Worm (Caenorhabditis elegans): ENCODE data around the gene C49C3.20.

C49C3.20 gene

DNA sequence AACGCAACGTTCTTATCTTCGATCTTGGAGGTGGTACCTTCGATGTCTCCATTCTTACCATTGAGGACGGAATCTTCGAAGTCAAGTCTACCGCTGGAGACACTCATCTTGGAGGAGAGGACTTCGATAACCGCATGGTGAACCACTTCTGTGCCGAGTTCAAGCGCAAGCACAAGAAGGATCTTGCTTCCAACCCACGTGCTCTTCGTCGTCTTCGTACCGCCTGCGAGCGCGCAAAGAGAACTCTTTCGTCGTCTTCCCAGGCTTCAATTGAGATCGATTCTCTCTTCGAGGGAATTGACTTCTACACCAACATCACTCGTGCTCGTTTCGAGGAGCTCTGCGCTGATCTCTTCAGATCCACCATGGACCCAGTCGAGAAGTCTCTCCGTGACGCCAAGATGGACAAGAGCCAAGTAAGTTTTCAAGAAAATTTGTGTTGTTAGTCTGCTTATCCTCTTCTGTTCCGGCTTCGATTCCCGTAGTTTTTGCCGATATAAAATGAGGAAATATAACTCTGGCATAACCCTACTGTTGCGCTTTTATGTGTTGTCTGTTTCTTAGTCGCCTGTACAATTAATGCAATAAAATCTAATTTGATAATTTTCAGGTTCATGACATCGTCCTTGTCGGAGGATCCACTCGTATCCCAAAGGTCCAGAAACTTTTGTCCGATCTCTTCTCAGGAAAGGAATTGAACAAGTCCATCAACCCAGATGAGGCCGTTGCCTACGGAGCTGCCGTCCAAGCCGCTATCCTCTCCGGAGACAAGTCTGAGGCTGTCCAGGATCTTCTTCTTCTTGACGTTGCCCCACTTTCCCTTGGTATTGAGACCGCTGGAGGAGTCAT, 36.5 kb downstream of the C49C3.20 start:
- TF ChIP-seq unc-62 (GFP tag; optimal IDR thresholded peaks at IDR 0.05) = no peak

DNA sequence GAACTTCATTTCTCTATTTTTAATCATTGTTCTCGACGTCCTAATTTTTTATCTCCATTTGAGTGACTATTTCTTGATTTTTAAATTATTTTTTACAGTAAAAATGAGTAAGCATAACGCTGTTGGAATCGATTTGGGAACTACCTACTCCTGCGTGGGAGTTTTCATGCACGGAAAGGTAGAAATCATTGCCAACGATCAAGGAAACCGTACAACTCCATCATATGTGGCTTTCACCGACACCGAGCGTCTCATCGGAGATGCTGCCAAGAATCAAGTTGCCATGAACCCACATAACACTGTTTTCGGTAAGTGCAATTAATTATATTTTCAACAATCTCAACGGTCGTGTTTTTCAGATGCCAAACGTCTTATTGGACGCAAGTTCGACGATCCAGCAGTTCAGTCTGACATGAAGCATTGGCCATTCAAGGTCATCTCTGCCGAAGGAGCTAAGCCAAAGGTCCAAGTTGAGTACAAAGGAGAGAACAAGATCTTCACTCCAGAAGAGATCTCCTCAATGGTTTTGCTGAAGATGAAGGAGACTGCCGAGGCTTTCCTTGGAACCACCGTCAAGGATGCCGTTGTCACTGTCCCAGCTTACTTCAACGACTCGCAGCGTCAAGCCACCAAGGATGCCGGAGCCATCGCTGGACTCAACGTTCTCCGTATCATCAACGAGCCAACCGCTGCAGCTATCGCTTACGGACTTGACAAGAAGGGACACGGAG, 37.3 kb downstream of the C49C3.20 start, which contains the start of gene hsp-1:
Gene hsp-1, plus strand, starts transcription at position 99 of the 731 bp plus-strand sequence.
- no peak for TF ChIP-seq unc-62 (GFP tag; optimal IDR thresholded peaks at IDR 0.05)

DNA sequence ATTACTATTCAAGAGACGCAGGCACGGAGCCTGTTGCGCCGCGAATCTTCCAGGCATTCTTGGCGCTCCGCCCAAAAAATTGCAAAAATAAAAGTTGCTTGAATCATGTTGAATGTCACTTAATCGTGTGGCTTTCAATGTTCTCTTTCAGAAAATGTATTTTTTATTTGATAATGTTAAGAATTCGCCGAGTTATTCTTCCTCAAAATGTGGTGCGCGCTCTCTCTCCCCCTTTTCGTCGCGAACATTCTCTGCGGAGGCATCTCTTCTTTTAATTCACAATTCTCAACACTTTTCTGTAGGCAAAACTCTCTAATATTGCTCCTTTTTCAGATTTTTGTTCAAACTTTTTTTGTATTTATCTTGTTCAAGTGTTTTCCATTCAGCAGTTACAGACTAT, 37.9 kb downstream of the C49C3.20 start:
- no peak for TF ChIP-seq unc-62 (GFP tag; optimal IDR thresholded peaks at IDR 0.05)

DNA sequence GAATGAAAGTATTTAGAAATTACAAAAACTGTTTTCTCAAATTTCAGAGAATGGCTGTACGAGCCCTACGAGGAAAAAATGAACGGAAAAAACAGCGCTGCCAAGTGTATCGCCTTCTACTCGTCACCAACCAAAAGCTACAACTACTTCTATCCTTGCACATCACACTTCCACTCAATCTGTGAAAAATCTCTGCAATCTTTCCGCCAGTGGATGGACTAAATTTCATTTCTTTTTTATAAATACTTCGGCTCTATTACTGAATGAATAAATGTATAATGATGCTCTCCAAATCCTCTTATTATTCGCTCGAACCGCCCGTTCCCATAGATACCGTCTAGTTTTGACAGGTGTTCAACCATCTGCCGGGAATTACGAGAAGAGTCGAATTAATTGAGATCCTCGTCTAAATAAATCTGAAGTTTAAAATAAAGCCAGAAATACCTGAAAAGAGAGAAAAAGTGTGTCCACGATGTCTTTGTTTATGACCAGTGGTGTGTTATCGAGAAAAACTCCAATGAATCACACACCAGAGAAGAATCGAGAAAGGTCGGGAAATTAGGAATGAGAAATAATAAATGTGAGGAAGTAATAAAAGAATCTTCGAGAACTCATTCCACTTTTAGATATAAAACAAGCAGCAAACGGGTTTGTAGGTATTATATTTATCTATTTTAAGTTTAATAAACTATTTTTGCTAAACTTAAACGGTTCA, 38.7 kb downstream of the C49C3.20 start:
- no peak for TF ChIP-seq unc-62 (GFP tag; optimal IDR thresholded peaks at IDR 0.05)

DNA sequence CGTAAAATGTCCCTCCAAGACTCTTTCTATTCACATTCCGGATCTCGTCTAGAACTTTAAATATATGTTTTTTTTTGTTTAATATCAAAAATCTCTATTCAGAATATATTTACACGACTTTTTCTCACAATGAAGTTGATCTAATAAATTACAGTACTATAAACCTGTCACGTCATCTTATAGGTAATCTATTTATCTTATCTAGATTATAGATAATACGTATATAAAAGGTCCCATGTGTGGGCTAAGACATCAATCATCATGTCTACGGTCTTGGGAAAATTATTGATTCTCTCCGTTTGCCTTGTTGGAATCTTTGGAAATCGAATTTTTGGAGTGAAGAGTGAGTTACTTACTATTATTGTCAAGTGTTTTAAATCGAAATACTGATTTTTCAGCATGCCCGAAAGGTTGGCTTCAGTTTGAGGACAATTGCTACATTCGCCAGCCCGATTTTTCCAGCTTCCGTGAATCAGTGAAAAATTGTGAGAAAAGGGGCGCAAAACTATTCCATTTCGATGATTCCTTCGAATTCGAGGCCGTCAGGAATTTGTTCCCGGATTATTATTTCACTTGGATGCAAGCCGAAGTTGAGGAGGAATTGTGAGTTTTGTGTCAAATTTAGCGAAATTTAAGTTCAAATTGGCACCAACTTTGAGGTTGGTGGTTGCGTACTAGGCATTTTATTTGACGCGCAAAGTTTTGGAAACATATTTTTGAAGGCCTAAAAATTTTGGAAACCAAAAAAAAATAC, 39.4 kb downstream of the C49C3.20 start, which contains the start of gene clec-196:
Gene clec-196, plus strand, starts transcription at position 252 of the 754 bp plus-strand sequence.
- TF ChIP-seq unc-62 (GFP tag; optimal IDR thresholded peaks at IDR 0.05) = no peak

DNA sequence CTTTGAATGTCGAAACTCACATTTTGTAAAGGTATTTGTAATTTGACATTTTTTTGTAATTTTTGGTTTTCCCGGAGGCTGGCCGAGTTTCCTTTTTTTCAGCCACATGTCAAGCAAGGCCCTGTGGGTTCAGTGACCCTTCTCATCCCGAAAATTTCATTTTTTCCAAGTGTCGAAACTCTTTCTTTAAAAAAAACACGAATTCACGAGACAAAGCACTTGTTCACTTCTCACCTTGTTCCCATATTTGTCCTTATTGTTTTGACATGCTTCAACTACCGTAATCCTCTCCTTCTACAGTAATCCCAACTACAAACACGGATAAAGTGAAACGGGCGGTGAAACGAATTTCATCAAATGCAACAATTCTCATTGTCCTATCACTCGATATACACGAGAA, 41.0 kb downstream of the C49C3.20 start, which contains the start of gene lhfp-4:
Gene lhfp-4, plus strand, starts transcription at position 301 of the 400 bp plus-strand sequence.
- TF ChIP-seq unc-62 (GFP tag; optimal IDR thresholded peaks at IDR 0.05) = no peak

DNA sequence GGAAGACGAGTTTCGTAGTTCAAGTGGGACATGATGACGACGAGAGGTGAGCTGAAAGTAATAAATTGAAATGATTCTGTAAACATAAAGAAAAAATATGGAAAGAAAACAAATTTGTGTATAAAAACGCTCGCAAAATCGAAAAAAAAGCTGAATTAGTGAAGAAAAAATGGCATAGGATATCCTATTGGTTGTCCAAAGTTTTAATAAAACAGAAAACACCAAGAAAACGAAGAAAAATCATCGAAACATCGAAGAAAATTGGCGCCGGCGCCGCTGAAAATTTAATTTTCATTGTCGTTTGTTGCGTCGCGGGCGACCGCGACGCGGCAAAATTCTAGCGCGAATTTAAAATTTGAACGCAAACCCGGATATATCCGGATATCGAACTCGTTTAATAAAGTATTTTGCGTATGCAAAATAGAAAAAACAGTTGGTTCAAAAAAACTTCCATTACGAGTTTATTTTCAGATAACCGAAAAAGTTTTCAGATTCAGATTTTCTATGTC, 42.6 kb downstream of the C49C3.20 start, which contains the start of gene gln-5:
Gene gln-5, minus strand, starts transcription at position 51 of the 509 bp plus-strand sequence.
- no peak for TF ChIP-seq unc-62 (GFP tag; optimal IDR thresholded peaks at IDR 0.05)

DNA sequence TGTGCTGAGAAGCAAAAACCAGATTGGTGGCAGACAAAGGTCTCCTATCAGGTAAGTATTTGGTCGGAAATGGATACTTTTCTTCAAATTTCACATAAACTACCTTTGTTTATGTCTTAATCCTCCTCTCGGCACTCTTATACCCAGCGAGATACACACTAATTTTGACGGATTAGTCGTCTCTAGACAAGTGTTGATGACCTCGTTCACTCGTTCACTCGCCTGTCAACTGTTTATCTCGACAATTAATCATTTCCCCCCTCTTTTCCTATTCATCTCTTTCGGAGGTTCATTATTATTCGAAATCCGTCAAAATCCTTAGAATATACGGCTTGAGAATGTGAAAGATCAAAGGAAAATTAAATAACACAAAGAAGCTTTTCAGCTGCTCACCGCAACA, 46.6 kb downstream of the C49C3.20 start:
- TF ChIP-seq unc-62 (GFP tag; optimal IDR thresholded peaks at IDR 0.05) = no peak

DNA sequence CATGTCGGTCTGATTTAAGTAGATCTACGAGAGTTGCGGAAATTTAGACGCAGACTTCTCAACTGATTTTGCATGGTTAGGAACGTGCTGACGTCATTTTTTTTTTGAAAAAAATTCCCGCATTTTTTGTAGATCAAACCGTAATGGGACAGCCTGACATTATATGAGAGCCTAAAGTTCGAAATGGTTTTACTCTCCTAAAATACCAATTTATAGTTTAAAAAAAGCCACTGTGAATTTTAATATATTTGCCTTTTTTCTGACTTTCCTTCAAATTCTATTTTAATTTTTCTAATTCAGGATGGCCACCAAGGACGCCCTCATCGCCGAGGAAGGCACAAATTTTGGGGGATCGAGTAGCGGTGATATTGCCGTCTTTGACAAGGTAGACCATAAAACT, 47.3 kb downstream of the C49C3.20 start, which contains the start of gene atgp-1:
Gene atgp-1, plus strand, starts transcription at position 301 of the 400 bp plus-strand sequence.
- TF ChIP-seq unc-62 (GFP tag; optimal IDR thresholded peaks at IDR 0.05) = no peak

DNA sequence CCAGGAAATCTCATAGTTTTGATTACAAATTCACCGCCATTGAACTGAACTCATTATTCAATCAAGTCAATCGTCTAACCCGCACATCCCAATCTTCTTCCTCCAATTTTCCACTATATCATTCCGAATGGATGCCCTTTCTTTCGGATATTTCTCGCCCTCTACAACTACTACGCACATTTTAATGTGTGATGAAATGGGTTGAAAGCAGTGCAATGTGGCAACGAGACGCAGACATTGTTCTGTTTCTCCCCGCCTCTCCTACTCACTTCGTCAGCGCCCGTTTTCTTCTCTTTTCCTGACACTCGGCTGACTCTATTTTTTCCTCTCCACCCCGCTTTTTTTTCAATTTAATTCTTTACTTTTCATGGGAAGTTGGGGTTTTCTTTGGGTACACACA, 47.7 kb downstream of the C49C3.20 start:
- no peak for TF ChIP-seq unc-62 (GFP tag; optimal IDR thresholded peaks at IDR 0.05)

DNA sequence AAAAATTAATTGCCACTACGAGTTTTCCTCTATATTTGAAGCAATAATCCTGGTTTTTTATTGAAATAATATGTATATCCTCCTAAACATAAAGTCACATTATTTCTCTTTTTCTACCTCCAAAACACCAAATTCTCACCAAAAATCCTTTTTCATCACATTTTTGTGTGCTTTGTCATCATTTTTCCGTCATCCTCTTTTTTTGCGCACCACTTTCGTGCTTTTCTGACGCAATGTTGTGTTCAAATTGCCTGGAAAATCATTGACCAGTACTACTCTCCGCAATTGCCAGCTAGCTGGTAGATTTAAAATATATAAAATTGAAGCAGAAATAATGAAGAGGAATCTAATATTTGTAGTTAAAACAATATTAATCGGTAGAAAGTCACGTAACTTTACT, 48.2 kb downstream of the C49C3.20 start:
- TF ChIP-seq unc-62 (GFP tag; optimal IDR thresholded peaks at IDR 0.05) = no peak

DNA sequence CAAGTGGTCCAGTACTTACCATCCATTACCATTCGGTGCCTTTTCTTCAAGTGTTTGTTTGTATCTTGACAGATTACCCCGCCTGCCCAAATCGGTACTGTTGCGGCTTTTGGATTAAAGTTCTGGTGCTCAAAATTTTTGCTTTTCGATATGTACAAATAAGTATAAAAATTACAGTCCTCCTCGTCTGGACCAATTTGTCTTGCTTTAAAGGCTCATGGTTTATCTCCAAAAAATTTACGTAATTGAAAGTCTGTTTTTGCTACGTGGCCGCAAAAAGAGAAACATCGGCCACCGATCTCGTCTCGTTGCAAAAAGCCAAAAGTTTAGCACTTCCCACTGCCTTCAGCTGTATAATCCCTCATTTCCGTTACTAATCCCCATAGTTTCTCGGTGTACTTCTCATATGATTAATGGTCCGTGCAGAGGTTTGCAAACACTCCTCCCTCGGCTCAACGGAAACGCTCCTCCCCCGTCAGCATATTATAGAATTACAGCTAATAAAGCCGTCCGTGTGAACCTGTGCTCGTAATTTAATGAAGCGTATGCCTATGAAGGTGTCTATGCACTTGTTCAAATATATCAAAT, 48.9 kb downstream of the C49C3.20 start:
- no peak for TF ChIP-seq unc-62 (GFP tag; optimal IDR thresholded peaks at IDR 0.05)
